Fruit fly (Drosophila melanogaster): ENCODE results near the gene dpr19.

The dpr19 gene

DNA sequence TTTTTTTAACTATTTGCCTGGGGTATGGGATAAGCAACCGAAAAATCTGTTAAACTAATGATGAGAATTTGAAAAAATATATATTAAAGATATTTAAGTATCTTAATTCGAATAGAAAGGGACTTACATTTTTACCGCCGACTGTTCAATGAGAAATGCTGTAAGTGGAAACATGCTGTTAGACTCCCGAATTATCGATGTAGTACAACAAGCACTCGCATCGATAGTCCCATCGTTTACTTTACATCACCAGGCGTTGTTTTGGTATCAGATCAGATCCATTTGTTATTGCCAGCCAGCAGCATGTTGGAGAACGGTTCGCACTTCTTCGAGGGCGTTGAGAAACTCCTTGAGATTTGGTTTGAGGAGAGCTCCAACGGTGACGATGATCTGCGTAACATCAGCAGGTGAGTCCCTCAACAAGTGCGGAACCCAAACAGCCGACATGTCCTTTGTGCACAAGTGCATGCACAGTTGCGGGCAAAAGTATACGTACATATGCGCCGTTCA, 36.7 kb upstream of the dpr19 start, which contains the start of gene SamDC (continued):
- TF ChIP-seq sens (GFP tag) (peak; percentile 84), kni (GFP tag; optimal IDR thresholded peaks at IDR 0.05) (no peak), CG18476 (GFP tag; optimal IDR thresholded peaks at IDR 0.05) (no peak), CG13775 (GFP tag; optimal IDR thresholded peaks at IDR 0.05) (peak; percentile 45), CG15696 (tag; optimal IDR thresholded peaks at IDR 0.05) (peak; percentile 23), gsb-n (tag; optimal IDR thresholded peaks at IDR 0.05) (peak; percentile 24), Sox102F (GFP tag; optimal IDR thresholded peaks at IDR 0.05) (peak; percentile 54), vfl (GFP tag; optimal IDR thresholded peaks at IDR 0.05) (no peak), az2 (GFP tag; optimal IDR thresholded peaks at IDR 0.05) (peak; percentile 53), stc (GFP tag; IDR thresholded peaks at IDR 0.05) (peak; percentile 64; the same call in 1 of the 2 replicates), D19B (GFP tag; optimal IDR thresholded peaks at IDR 0.05) (no peak), CG12071 (GFP tag; optimal IDR thresholded peaks at IDR 0.05) (no peak), CG5245 (GFP tag; optimal IDR thresholded peaks at IDR 0.05) (peak; percentile 14), ind (GFP tag; optimal IDR thresholded peaks at IDR 0.05) (peak; percentile 25), btn (GFP tag; optimal IDR thresholded peaks at IDR 0.05) (no peak), CG12236 (GFP tag; optimal IDR thresholded peaks at IDR 0.05) (no peak), bsh (GFP tag; optimal IDR thresholded peaks at IDR 0.05) (peak in 1 of 2 experiments; percentile 49), exex (tag; optimal IDR thresholded peaks at IDR 0.05) (no peak), Lpt (GFP tag; optimal IDR thresholded peaks at IDR 0.05) (no peak), fd3F (GFP tag; optimal IDR thresholded peaks at IDR 0.05) (peak; percentile 25), CG18619 (GFP tag; optimal IDR thresholded peaks at IDR 0.05) (no peak), CG10274 (GFP tag; optimal IDR thresholded peaks at IDR 0.05) (no peak), Bgb (GFP tag; IDR thresholded peaks at IDR 0.05; ENCODE audit: partially characterized antibody) (peak; percentile 93), CG42726 (GFP tag; IDR thresholded peaks at IDR 0.05; ENCODE audit: partially characterized antibody) (peak; percentile 82; the same call in 1 of the 2 replicates), usp (GFP tag; optimal IDR thresholded peaks at IDR 0.05) (no peak), Ets65A (GFP tag) (peak; percentile 14), Six4 (GFP tag; optimal IDR thresholded peaks at IDR 0.05) (no peak), CG10147 (GFP tag; optimal IDR thresholded peaks at IDR 0.05) (no peak), CG13894 (tag; optimal IDR thresholded peaks at IDR 0.05) (peak; percentile 66), CG15514 (GFP tag; optimal IDR thresholded peaks at IDR 0.05) (peak; percentile 80), lbe (GFP tag; optimal IDR thresholded peaks at IDR 0.05) (peak; percentile 13), Camta (GFP tag; optimal IDR thresholded peaks at IDR 0.05) (no peak), croc (GFP tag; conservative IDR thresholded peaks at IDR 0.05) (no peak), CG15011 (GFP tag; optimal IDR thresholded peaks at IDR 0.05) (no peak), emc (GFP tag; optimal IDR thresholded peaks at IDR 0.05) (no peak), disco-r (GFP tag; optimal IDR thresholded peaks at IDR 0.05) (no peak), CG6689 (GFP tag; IDR thresholded peaks at IDR 0.05) (0 out of 2 replicates have a peak, but pooled peaks have one; percentile 24), CG43689 (GFP tag; IDR thresholded peaks at IDR 0.05) (no peak), CG34224 (GFP tag; IDR thresholded peaks at IDR 0.05; ENCODE audit: partially characterized antibody) (peak; percentile 79), row (GFP tag; IDR thresholded peaks at IDR 0.05) (peak; percentile 90), Gug (GFP tag; IDR thresholded peaks at IDR 0.05) (no peak), CG3995 (GFP tag; optimal IDR thresholded peaks at IDR 0.05) (peak; percentile 8), Dek (tag; optimal IDR thresholded peaks at IDR 0.05) (peak; percentile 68), CG4730 (GFP tag; IDR thresholded peaks at IDR 0.05) (no peak), CG14050 (GFP tag; IDR thresholded peaks at IDR 0.05) (peak; percentile 19; the same call in 1 of the 3 replicates), knrl (GFP tag; IDR thresholded peaks at IDR 0.05; ENCODE audit: partially characterized antibody) (peak; percentile 87), Med (GFP tag) (peak; percentile 91), CG18262 (tag; optimal IDR thresholded peaks at IDR 0.05) (no peak), trh (GFP tag; optimal IDR thresholded peaks at IDR 0.05) (no peak), CG14014 (GFP tag; IDR thresholded peaks at IDR 0.05) (no peak), Xrp1 (GFP tag; IDR thresholded peaks at IDR 0.05) (peak; percentile 32; the same call in 1 of the 2 replicates)
